Worm (Caenorhabditis elegans) whole organism, young adult: ENCODE measurements around the gene F10C2.5.

ENCODE experiments used
- B0336.3 ChIP-seq: fragments of 200-800 bp; sonication (Bioruptor generic); IDR thresholded peaks from 2 replicates; pipeline ENCODE4 v1.3.6; 2022; ENCODE audit warnings: missing genetic modification characterization, missing compliant biosample characterization
- C06A6.2 ChIP-seq: fragments of 200-800 bp; sonication (Bioruptor generic); conservative IDR thresholded peaks from 2 replicates; pipeline ENCODE4 v1.3.6; 2022; ENCODE audit warnings: missing genetic modification characterization, missing compliant biosample characterization
- C17E4.6 ChIP-seq: fragments of 200-800 bp; sonication (Bioruptor generic); IDR thresholded peaks from 2 replicates; pipeline ENCODE4 v1.3.6; 2022; ENCODE audit warnings: missing genetic modification reagents, missing genetic modification characterization, missing compliant biosample characterization
- F37B4.10 ChIP-seq: fragments of 200-800 bp; sonication (Bioruptor generic); IDR thresholded peaks from 2 replicates; pipeline ENCODE4 v1.3.6; 2022; ENCODE audit warnings: missing genetic modification characterization, missing compliant biosample characterization
- F49E8.2 ChIP-seq: sonication (generic microtip); optimal IDR thresholded peaks from 3 replicates; lab custom pipeline; 2017; ENCODE audit warnings: missing genetic modification characterization, mild to moderate bottlenecking, missing compliant biosample characterization, antibody characterized with exemption, moderate library complexity; ENCODE audit not compliant: insufficient read depth
- K12H6.12 ChIP-seq: fragments of 200-800 bp; sonication (Bioruptor generic); optimal IDR thresholded peaks from 2 replicates; lab custom pipeline; 2018; ENCODE audit warnings: mild to moderate bottlenecking, missing genetic modification characterization, missing compliant biosample characterization
- T26A5.8 ChIP-seq: sonication (generic microtip); optimal IDR thresholded peaks from 2 replicates; lab custom pipeline; 2016; ENCODE audit warnings: missing genetic modification characterization, missing compliant biosample characterization
- Y53G8AR.9 ChIP-seq: fragments of 200-800 bp; sonication (Bioruptor generic); conservative IDR thresholded peaks from 2 replicates; pipeline ENCODE4 v1.3.6; 2022; ENCODE audit warnings: missing genetic modification reagents, missing genetic modification characterization, missing compliant biosample characterization
- Y56A3A.18 ChIP-seq: fragments of 200-800 bp; sonication (Bioruptor generic); IDR thresholded peaks from 2 replicates; pipeline ENCODE4 v1.3.6; 2022; ENCODE audit warnings: missing genetic modification reagents, missing genetic modification characterization, missing compliant biosample characterization
- Y67H2A.10 ChIP-seq: fragments of 200-800 bp; sonication (Bioruptor generic); conservative IDR thresholded peaks from 2 replicates; pipeline ENCODE4 v1.3.6; 2022; ENCODE audit warnings: missing genetic modification reagents, missing genetic modification characterization, missing compliant biosample characterization
- aptf-2 ChIP-seq: fragments of 200-800 bp; sonication (Bioruptor generic); conservative IDR thresholded peaks from 2 replicates; pipeline ENCODE4 v1.3.6; 2022; ENCODE audit warnings: missing genetic modification reagents, missing genetic modification characterization, missing compliant biosample characterization
- atf-7 ChIP-seq: sonication (generic microtip); optimal IDR thresholded peaks from 2 replicates; lab custom pipeline; 2017; ENCODE audit warnings: mild to moderate bottlenecking, missing genetic modification characterization, missing compliant biosample characterization
- athp-1 ChIP-seq: sonication (generic microtip); optimal IDR thresholded peaks from 2 replicates; lab custom pipeline; 2017; ENCODE audit warnings: mild to moderate bottlenecking, missing genetic modification characterization, missing compliant biosample characterization
- bed-1 ChIP-seq: fragments of 200-800 bp; sonication (Bioruptor generic); IDR thresholded peaks from 2 replicates; pipeline ENCODE4 v1.3.6; 2022; ENCODE audit warnings: missing genetic modification reagents, missing genetic modification characterization, missing compliant biosample characterization
- bed-2 ChIP-seq: fragments of 200-800 bp; sonication (Bioruptor generic); IDR thresholded peaks from 2 replicates; pipeline ENCODE4 v1.3.6; 2022; ENCODE audit warnings: missing genetic modification reagents, missing genetic modification characterization, missing compliant biosample characterization
- ccch-3 ChIP-seq: fragments of 200-800 bp; sonication (Bioruptor generic); optimal IDR thresholded peaks from 2 replicates; lab custom pipeline; 2018; ENCODE audit warnings: mild to moderate bottlenecking, missing genetic modification characterization, missing compliant biosample characterization
- cebp-2 ChIP-seq: fragments of 200-800 bp; sonication (Bioruptor generic); IDR thresholded peaks from 2 replicates; pipeline ENCODE4 v1.3.6; 2022; ENCODE audit warnings: missing genetic modification characterization, missing compliant biosample characterization
- ceh-79 ChIP-seq: sonication (generic microtip); optimal IDR thresholded peaks from 2 replicates; lab custom pipeline; 2017; ENCODE audit warnings: mild to moderate bottlenecking, missing genetic modification characterization, missing compliant biosample characterization
- chd-7 ChIP-seq: sonication (generic microtip); optimal IDR thresholded peaks from 2 replicates; lab custom pipeline; 2016; ENCODE audit warnings: mild to moderate bottlenecking, missing genetic modification characterization, moderate library complexity, missing compliant biosample characterization
- dox-1 ChIP-seq: fragments of 200-800 bp; sonication (Bioruptor generic); IDR thresholded peaks from 2 replicates; pipeline ENCODE4 v1.3.6; 2022; ENCODE audit warnings: missing genetic modification reagents, missing genetic modification characterization, missing compliant biosample characterization
- dpl-1 ChIP-seq: fragments of 150-350 bp; optimal IDR thresholded peaks from 2 replicates; lab custom pipeline; 2014; ENCODE audit warnings: missing biosample characterization, missing genetic modification reagents, missing genetic modification characterization
- egrh-3 ChIP-seq: fragments of 200-800 bp; sonication (Bioruptor generic); IDR thresholded peaks from 2 replicates; pipeline ENCODE4 v1.3.6; 2022; ENCODE audit warnings: missing genetic modification reagents, missing genetic modification characterization, missing compliant biosample characterization
- ets-4 ChIP-seq: fragments of 200-800 bp; sonication (Bioruptor generic); optimal IDR thresholded peaks from 2 replicates; lab custom pipeline; 2018; ENCODE audit warnings: mild to moderate bottlenecking, missing genetic modification characterization, missing compliant biosample characterization
- him-1 ChIP-seq: sonication (generic microtip); optimal IDR thresholded peaks from 2 replicates; lab custom pipeline; 2016; ENCODE audit warnings: missing genotype, missing genetic modification reagents, missing genetic modification characterization, missing compliant biosample characterization
- hsf-1 ChIP-seq: fragments of 200-800 bp; sonication (Bioruptor generic); IDR thresholded peaks from 2 replicates; pipeline ENCODE4 v1.3.6; 2022; ENCODE audit warnings: missing genetic modification reagents, missing genetic modification characterization, missing compliant biosample characterization
- let-526 ChIP-seq: fragments of 200-800 bp; sonication (Bioruptor generic); IDR thresholded peaks from 2 replicates; pipeline ENCODE4 v1.3.6; 2022; ENCODE audit warnings: missing genetic modification reagents, missing genetic modification characterization, missing compliant biosample characterization
- lin-26 ChIP-seq: fragments of 200-800 bp; sonication (Bioruptor generic); IDR thresholded peaks from 2 replicates; pipeline ENCODE4 v1.3.6; 2022; ENCODE audit warnings: missing genetic modification reagents, missing genetic modification characterization, missing compliant biosample characterization
- lin-54 ChIP-seq: fragments of 200-800 bp; sonication (Bioruptor generic); optimal IDR thresholded peaks from 2 replicates; lab custom pipeline; 2018; ENCODE audit warnings: mild to moderate bottlenecking, missing genetic modification characterization, missing compliant biosample characterization
- lir-1 ChIP-seq: fragments of 200-800 bp; sonication (Bioruptor generic); conservative IDR thresholded peaks from 2 replicates; pipeline ENCODE4 v1.3.6; 2022; ENCODE audit warnings: missing genetic modification reagents, missing genetic modification characterization, missing compliant biosample characterization
- lsy-27 ChIP-seq: sonication (generic microtip); optimal IDR thresholded peaks from 2 replicates; lab custom pipeline; 2017; ENCODE audit warnings: missing genetic modification characterization, mild to moderate bottlenecking, missing compliant biosample characterization, antibody characterized with exemption, missing genotype, borderline replicate concordance; ENCODE audit not compliant: insufficient read depth
- madf-3 ChIP-seq: fragments of 200-800 bp; sonication (Bioruptor generic); IDR thresholded peaks from 2 replicates; pipeline ENCODE4 v1.3.6; 2022; ENCODE audit warnings: missing genetic modification reagents, missing genetic modification characterization, missing compliant biosample characterization
- mel-28 ChIP-seq: sonication (generic microtip); optimal IDR thresholded peaks from 2 replicates; lab custom pipeline; 2016; ENCODE audit warnings: borderline replicate concordance, mild to moderate bottlenecking, missing genetic modification characterization, missing compliant biosample characterization
- mxl-1 ChIP-seq: sonication (generic microtip); optimal IDR thresholded peaks from 2 replicates; lab custom pipeline; 2016; ENCODE audit warnings: missing genetic modification characterization, missing compliant biosample characterization
- nfya-1 ChIP-seq: sonication (generic microtip); optimal IDR thresholded peaks from 2 replicates; lab custom pipeline; 2017; ENCODE audit warnings: antibody characterized with exemption, missing compliant biosample characterization, missing genetic modification characterization, borderline replicate concordance; ENCODE audit not compliant: insufficient read depth
- nhr-179 ChIP-seq: sonication (generic microtip); optimal IDR thresholded peaks from 2 replicates; lab custom pipeline; 2016; ENCODE audit warnings: mild to moderate bottlenecking, missing genetic modification characterization, missing compliant biosample characterization
- nhr-80 ChIP-seq: sonication (generic microtip); optimal IDR thresholded peaks from 2 replicates; lab custom pipeline; 2016; ENCODE audit warnings: missing genetic modification characterization, missing compliant biosample characterization
- repo-1 ChIP-seq: sonication (generic microtip); optimal IDR thresholded peaks from 2 replicates; lab custom pipeline; 2017; ENCODE audit warnings: mild to moderate bottlenecking, missing genetic modification characterization, missing compliant biosample characterization
- sea-2 ChIP-seq: fragments of 200-800 bp; sonication (Bioruptor generic); IDR thresholded peaks from 2 replicates; pipeline ENCODE4 v1.3.6; 2022; ENCODE audit warnings: missing genetic modification characterization, missing compliant biosample characterization
- tlf-1 ChIP-seq: fragments of 200-800 bp; sonication (Bioruptor generic); optimal IDR thresholded peaks from 2 replicates; lab custom pipeline; 2018; ENCODE audit warnings: mild to moderate bottlenecking, missing genetic modification characterization, missing compliant biosample characterization
- unc-130 ChIP-seq: sonication (generic microtip); optimal IDR thresholded peaks from 2 replicates; lab custom pipeline; 2016; ENCODE audit warnings: missing genetic modification reagents, missing genetic modification characterization, missing compliant biosample characterization
- unc-62 ChIP-seq: fragments of 150-350 bp; optimal IDR thresholded peaks from 2 replicates; lab custom pipeline; 2014; ENCODE audit warnings: missing biosample characterization, missing genetic modification reagents, missing genetic modification characterization
- zfh-2 ChIP-seq: fragments of 200-800 bp; sonication (Bioruptor generic); conservative IDR thresholded peaks from 2 replicates; pipeline ENCODE4 v1.3.6; 2022; ENCODE audit warnings: missing genetic modification reagents, missing genetic modification characterization, missing compliant biosample characterization
- zim-3 ChIP-seq: sonication (generic microtip); optimal IDR thresholded peaks from 2 replicates; lab custom pipeline; 2017; ENCODE audit warnings: mild to moderate bottlenecking, missing genetic modification characterization, moderate library complexity, missing compliant biosample characterization
- ztf-26 ChIP-seq: sonication (generic microtip); optimal IDR thresholded peaks from 2 replicates; lab custom pipeline; 2017; ENCODE audit warnings: missing genetic modification characterization, missing compliant biosample characterization
- ztf-28 ChIP-seq: fragments of 200-800 bp; sonication (Bioruptor generic); IDR thresholded peaks from 2 replicates; pipeline ENCODE4 v1.3.6; 2022; ENCODE audit warnings: missing genetic modification reagents, missing genetic modification characterization, missing compliant biosample characterization
- ztf-3 ChIP-seq: fragments of 200-800 bp; sonication (Bioruptor generic); optimal IDR thresholded peaks from 2 replicates; lab custom pipeline; 2018; ENCODE audit warnings: mild to moderate bottlenecking, missing genetic modification characterization, missing compliant biosample characterization
- ztf-6 ChIP-seq: fragments of 200-800 bp; sonication (Bioruptor generic); IDR thresholded peaks from 2 replicates; pipeline ENCODE4 v1.3.6; 2022; ENCODE audit warnings: missing genetic modification reagents, missing genetic modification characterization, missing compliant biosample characterization

The F10C2.5 gene

DNA sequence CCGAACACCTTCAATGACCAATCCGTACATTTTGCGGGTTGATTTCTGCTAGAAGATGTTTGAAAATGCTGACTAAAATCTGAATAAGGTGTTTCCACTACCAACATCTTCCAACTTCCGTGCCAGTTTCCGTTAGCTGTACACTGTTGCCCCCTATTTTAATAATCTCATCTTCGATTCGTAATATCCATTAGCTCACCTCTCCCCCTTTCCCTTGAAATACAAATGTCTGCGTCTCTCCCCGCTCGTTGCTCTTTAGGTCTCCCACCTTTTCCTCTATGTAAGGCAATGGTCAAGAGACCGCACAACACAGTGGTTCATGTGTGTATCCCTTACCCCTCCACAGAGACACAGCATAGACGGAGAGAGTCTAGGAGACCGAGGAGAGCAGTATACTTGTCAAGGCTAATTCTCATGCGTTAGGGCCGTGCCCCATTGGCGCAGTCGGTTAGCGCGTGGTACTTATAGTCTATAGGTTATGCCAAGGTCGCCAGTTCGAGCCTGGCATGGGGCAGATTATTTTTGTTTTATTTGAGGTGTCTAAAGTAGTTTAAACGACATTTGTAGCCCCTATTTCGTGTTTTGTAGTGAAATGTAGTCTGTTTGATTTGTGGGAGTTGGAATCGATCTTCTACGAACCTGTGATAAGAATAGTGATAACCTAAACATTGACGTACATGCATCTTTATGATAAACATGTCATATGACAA is 43.3 kb upstream of the F10C2.5 start, which contains the start of gene gcy-33 (continued):
- no peak for TF ChIP-seq bed-1 (GFP tag; lab: Robert Waterston, UW)
- peak; percentile 72 for TF ChIP-seq unc-130 (GFP tag; lab: Kevin White, UChicago)
- TF ChIP-seq ztf-28 (GFP tag; lab: Robert Waterston, UW): peak; percentile 74; the same call in 1 of the 2 replicates
- TF ChIP-seq dox-1 (GFP tag; lab: Robert Waterston, UW): peak; percentile 82
- peak; percentile 96 for TF ChIP-seq ets-4
- peak; percentile 92 for TF ChIP-seq Y56A3A.18 (GFP tag; lab: Robert Waterston, UW)
- peak; percentile 93 for TF ChIP-seq chd-7 (tag; lab: Kevin White, UChicago)
- peak; percentile 43; the same call in 1 of the 2 replicates for TF ChIP-seq egrh-3 (GFP tag; lab: Robert Waterston, UW)
- TF ChIP-seq zim-3: peak; percentile 92
- TF ChIP-seq unc-62 (GFP tag; lab: Kevin White, UChicago): no peak
- peak; percentile 86 for TF ChIP-seq ztf-26 (tag; lab: Kevin White, UChicago)
- TF ChIP-seq athp-1: peak; percentile 59
- peak; percentile 61 for TF ChIP-seq nhr-179 (tag; lab: Kevin White, UChicago)
- peak; percentile 59 for TF ChIP-seq F49E8.2 (tag; lab: Kevin White, UChicago)
- TF ChIP-seq zfh-2 (GFP tag; lab: Robert Waterston, UW): no peak
- TF ChIP-seq tlf-1 (GFP tag; lab: Kevin White, UChicago): peak; percentile 75
- TF ChIP-seq nhr-80 (tag; lab: Kevin White, UChicago): peak; percentile 81
- TF ChIP-seq lir-1 (GFP tag; lab: Robert Waterston, UW): peak; percentile 59; the same call in 1 of the 2 replicates
- TF ChIP-seq mel-28: no peak
- TF ChIP-seq let-526 (GFP tag; lab: Robert Waterston, UW): peak; percentile 77
- peak; percentile 91 for TF ChIP-seq B0336.3 (GFP tag; lab: Robert Waterston, UW)
- peak; percentile 72; the same call in 1 of the 2 replicates for TF ChIP-seq C06A6.2 (GFP tag; lab: Robert Waterston, UW)
- TF ChIP-seq lin-26 (GFP tag; lab: Robert Waterston, UW): peak; percentile 92
- peak; percentile 28; the same call in 1 of the 2 replicates for TF ChIP-seq Y67H2A.10 (GFP tag; lab: Robert Waterston, UW)
- TF ChIP-seq ztf-6 (GFP tag; lab: Robert Waterston, UW): peak; percentile 63; the same call in 1 of the 2 replicates
- peak; percentile 92 for TF ChIP-seq atf-7
- peak; percentile 70 for TF ChIP-seq K12H6.12
- TF ChIP-seq repo-1 (tag; lab: Kevin White, UChicago): peak; percentile 93
- peak; percentile 83 for TF ChIP-seq T26A5.8 (tag; lab: Kevin White, UChicago)
- no peak for TF ChIP-seq dpl-1 (GFP tag; lab: Kevin White, UChicago)
- TF ChIP-seq cebp-2 (GFP tag; lab: Robert Waterston, UW): peak; percentile 85; the same call in 1 of the 2 replicates
- peak; percentile 93 for TF ChIP-seq him-1 (tag; lab: Kevin White, UChicago)
- peak; percentile 68 for TF ChIP-seq hsf-1 (GFP tag; lab: Robert Waterston, UW)
- peak; percentile 91 for TF ChIP-seq madf-3 (GFP tag; lab: Robert Waterston, UW)
- peak; percentile 66; the same call in 1 of the 2 replicates for TF ChIP-seq Y53G8AR.9 (GFP tag; lab: Robert Waterston, UW)
- no peak for TF ChIP-seq aptf-2
- peak; percentile 81; the same call in 1 of the 2 replicates for TF ChIP-seq C17E4.6
- 0 out of 2 replicates have a peak, but pooled peaks have one; percentile 73 for TF ChIP-seq bed-2 (GFP tag; lab: Robert Waterston, UW)
- no peak for TF ChIP-seq ceh-79
- TF ChIP-seq ztf-3 (GFP tag; lab: Kevin White, UChicago): no peak
- TF ChIP-seq nfya-1 (tag; lab: Kevin White, UChicago): no peak
- peak; percentile 73 for TF ChIP-seq lin-54 (GFP tag; lab: Kevin White, UChicago)
- TF ChIP-seq mxl-1 (tag; lab: Kevin White, UChicago): peak; percentile 73
- no peak for TF ChIP-seq sea-2 (GFP tag; lab: Robert Waterston, UW)
- TF ChIP-seq F37B4.10 (GFP tag; lab: Robert Waterston, UW): no peak
- no peak for TF ChIP-seq ccch-3 (GFP tag; lab: Kevin White, UChicago)
- TF ChIP-seq lsy-27 (tag; lab: Kevin White, UChicago): peak; percentile 64
